Fruit fly (Drosophila melanogaster): ENCODE results near the gene ex.

The ex gene

dm6 chr2L:430820-431628 is at the start of gene ex (continued):
- TF ChIP-seq Dek (tag; optimal IDR thresholded peaks at IDR 0.05): peak; percentile 44
- no peak for TF ChIP-seq wdn (GFP tag; IDR thresholded peaks at IDR 0.05)
- TF ChIP-seq CG1792 (GFP tag; optimal IDR thresholded peaks at IDR 0.05): peak; percentile 69
- TF ChIP-seq CG7963 (GFP tag; IDR thresholded peaks at IDR 0.05; ENCODE audit: partially characterized antibody): 0 out of 3 replicates have a peak, but pooled peaks have one; percentile 26
- no peak for TF ChIP-seq CG16815 (GFP tag; optimal IDR thresholded peaks at IDR 0.05)
- TF ChIP-seq insv (GFP tag; optimal IDR thresholded peaks at IDR 0.05): peak in 1 of 2 experiments; percentile 80
- TF ChIP-seq dm (GFP tag; optimal IDR thresholded peaks at IDR 0.05): peak; percentile 12
- no peak for TF ChIP-seq CG34224 (GFP tag; IDR thresholded peaks at IDR 0.05; ENCODE audit: partially characterized antibody)
- peak; percentile 33 for TF ChIP-seq Nf-YC (tag; optimal IDR thresholded peaks at IDR 0.05)
- TF ChIP-seq sim (GFP tag; IDR thresholded peaks at IDR 0.05): 0 out of 2 replicates have a peak, but pooled peaks have one; percentile 7
- TF ChIP-seq CG12104 (GFP tag; optimal IDR thresholded peaks at IDR 0.05): peak; percentile 55
- TF ChIP-seq gro (GFP tag; optimal IDR thresholded peaks at IDR 0.05): no peak
- TF ChIP-seq CG10979 (tag; optimal IDR thresholded peaks at IDR 0.05): no peak
- TF ChIP-seq tna (GFP tag; IDR thresholded peaks at IDR 0.05; ENCODE audit: partially characterized antibody): no peak
- peak; percentile 75 for TF ChIP-seq B-H2 (GFP tag; optimal IDR thresholded peaks at IDR 0.05)
- TF ChIP-seq CG4707 (GFP tag; optimal IDR thresholded peaks at IDR 0.05): peak; percentile 80
- no peak for TF ChIP-seq CG13775 (GFP tag; optimal IDR thresholded peaks at IDR 0.05)
- peak; percentile 27 for TF ChIP-seq Lhr (GFP tag; optimal IDR thresholded peaks at IDR 0.05)
- TF ChIP-seq Eip74EF (GFP tag; optimal IDR thresholded peaks at IDR 0.05): peak in 1 of 2 experiments; percentile 37
- TF ChIP-seq br (optimal IDR thresholded peaks at IDR 0.05): no peak
- peak; percentile 22 for TF ChIP-seq CG11723 (GFP tag; optimal IDR thresholded peaks at IDR 0.05)
- peak; percentile 53 for TF ChIP-seq eyg (GFP tag; optimal IDR thresholded peaks at IDR 0.05)
- TF ChIP-seq hth (optimal IDR thresholded peaks at IDR 0.05): no peak
- TF ChIP-seq pan (optimal IDR thresholded peaks at IDR 0.05): no peak
- TF ChIP-seq pan (GFP tag; optimal IDR thresholded peaks at IDR 0.05 in 1 of 2, IDR thresholded peaks at IDR 0.05 in 1 of 2): peak in 1 of 2 experiments; percentile 61
- peak; percentile 50 to 56 for TF ChIP-seq Trl (optimal IDR thresholded peaks at IDR 0.05)
- TF ChIP-seq Trl (GFP tag; optimal IDR thresholded peaks at IDR 0.05): peak; percentile 23
- TF ChIP-seq CG15073 (GFP tag; optimal IDR thresholded peaks at IDR 0.05): no peak
- peak; percentile 51 for TF ChIP-seq CG17186 (GFP tag; optimal IDR thresholded peaks at IDR 0.05)
- TF ChIP-seq chm (GFP tag; IDR thresholded peaks at IDR 0.05): peak; percentile 68
- TF ChIP-seq Bdp1 (GFP tag; optimal IDR thresholded peaks at IDR 0.05): no peak
- TF ChIP-seq Atf-2 (GFP tag; optimal IDR thresholded peaks at IDR 0.05): no peak
- TF ChIP-seq CG4854 (GFP tag; optimal IDR thresholded peaks at IDR 0.05): peak; percentile 31
- no peak for TF ChIP-seq Sin3A (optimal IDR thresholded peaks at IDR 0.05)
- TF ChIP-seq ase (GFP tag; IDR thresholded peaks at IDR 0.05): no peak
- no peak for TF ChIP-seq knrl (GFP tag; IDR thresholded peaks at IDR 0.05; ENCODE audit: partially characterized antibody)
- peak; percentile 21 for TF ChIP-seq Hsf (GFP tag; optimal IDR thresholded peaks at IDR 0.05)
- peak; percentile 73 for TF ChIP-seq vvl (GFP tag; IDR thresholded peaks at IDR 0.05)
- TF ChIP-seq CG9437 (GFP tag; optimal IDR thresholded peaks at IDR 0.05): no peak
- no peak for TF ChIP-seq CG9215 (GFP tag; IDR thresholded peaks at IDR 0.05)
- TF ChIP-seq HLHmδ (GFP tag; optimal IDR thresholded peaks at IDR 0.05): no peak
- no peak for TF ChIP-seq gt (GFP tag; IDR thresholded peaks at IDR 0.05)
- TF ChIP-seq E2f2 (GFP tag; IDR thresholded peaks at IDR 0.05): peak; percentile 27; the same call in 1 of the 2 replicates
- TF ChIP-seq nerfin-2 (GFP tag; IDR thresholded peaks at IDR 0.05; ENCODE audit: partially characterized antibody): no peak
- peak in 1 of 3 experiments; percentile 10 for TF ChIP-seq Stat92E (GFP tag; optimal IDR thresholded peaks at IDR 0.05)
- TF ChIP-seq Asciz (GFP tag; optimal IDR thresholded peaks at IDR 0.05): peak; percentile 89
- TF ChIP-seq CG6791 (GFP tag; IDR thresholded peaks at IDR 0.05; ENCODE audit: partially characterized antibody): no peak
- peak; percentile 34 for TF ChIP-seq p53 (GFP tag; optimal IDR thresholded peaks at IDR 0.05)
- no peak for TF ChIP-seq CG3065 (GFP tag; optimal IDR thresholded peaks at IDR 0.05)
- peak; percentile 48 for TF ChIP-seq corto (GFP tag; optimal IDR thresholded peaks at IDR 0.05)
